Fruit fly (Drosophila melanogaster): ENCODE data around the gene Sgt1.

DNA sequence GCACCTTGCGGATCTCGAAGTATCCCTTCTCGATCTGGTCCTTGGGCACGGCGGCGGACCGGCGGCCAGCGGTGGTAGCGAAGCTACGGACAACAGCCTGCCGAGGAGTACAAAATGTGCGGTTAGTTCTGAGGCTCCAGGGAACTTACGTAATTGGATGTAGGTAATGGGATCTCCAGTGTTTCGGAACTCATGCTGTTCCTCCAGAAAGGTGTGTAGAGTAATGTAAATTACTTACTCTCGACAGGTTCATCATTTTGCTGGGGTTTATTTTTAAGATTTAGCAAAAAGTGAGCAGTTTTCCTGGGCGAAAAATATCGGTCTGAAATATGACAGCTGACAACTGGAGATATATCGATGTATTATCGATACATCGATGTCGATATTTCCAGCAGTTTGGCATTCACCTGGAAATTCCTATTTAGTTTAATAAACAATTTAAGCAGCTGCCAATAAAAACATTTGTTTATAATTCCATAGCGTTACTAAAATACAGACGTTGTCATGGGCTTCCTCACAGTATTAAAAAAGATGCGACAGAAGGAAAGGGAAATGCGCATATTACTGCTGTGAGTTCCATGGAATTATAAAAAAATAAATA lies 35.7 kb upstream of the Sgt1 start, which contains the start of the genes COX7A and Arl2:
- TF ChIP-seq Sin3A (optimal IDR thresholded peaks at IDR 0.05) = no peak
- no peak for TF ChIP-seq psq (optimal IDR thresholded peaks at IDR 0.05)
- TF ChIP-seq ttk (optimal IDR thresholded peaks at IDR 0.05) = no peak
- TF ChIP-seq insv (optimal IDR thresholded peaks at IDR 0.05) = no peak
- no peak for TF ChIP-seq Myc (optimal IDR thresholded peaks at IDR 0.05)
- TF ChIP-seq h (optimal IDR thresholded peaks at IDR 0.05) = no peak

Data from Kc167 (cell line).